Worm (Caenorhabditis elegans): ENCODE data around the gene smf-1.

The smf-1 gene

DNA sequence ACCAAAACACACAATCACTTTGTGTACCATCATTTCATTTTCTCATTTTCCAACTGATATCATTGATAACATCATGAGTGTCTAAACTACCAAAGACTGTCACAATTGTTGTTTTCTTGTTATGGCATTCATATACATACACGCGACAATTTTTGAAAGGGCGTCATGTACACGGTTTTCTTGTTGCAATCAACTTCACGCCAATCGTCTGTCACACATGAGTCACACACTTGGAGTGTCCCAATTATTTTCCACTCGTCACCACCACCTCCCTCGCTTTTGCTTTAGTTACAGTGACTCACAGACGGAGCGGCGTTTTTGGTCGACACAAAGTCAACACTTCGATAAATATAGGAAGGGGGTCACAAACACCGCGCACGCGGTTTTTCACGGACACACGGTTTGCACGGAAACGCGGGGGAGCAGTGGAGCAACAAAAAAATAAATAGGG lies 25.1 kb upstream of the smf-1 start (continued):
- TF ChIP-seq chd-7 (tag; optimal IDR thresholded peaks at IDR 0.05) (peak; percentile 56), ztf-26 (tag; optimal IDR thresholded peaks at IDR 0.05) (peak; percentile 7), pha-4 (tag; optimal IDR thresholded peaks at IDR 0.05) (peak; percentile 17), let-607 (tag; optimal IDR thresholded peaks at IDR 0.05) (peak; percentile 73 to 75), tbp1 (GFP tag; optimal IDR thresholded peaks at IDR 0.05) (peak; percentile 36), cebp-2 (GFP tag; IDR thresholded peaks at IDR 0.05) (no peak), bed-1 (GFP tag; IDR thresholded peaks at IDR 0.05) (no peak), ceh-40 (GFP tag; IDR thresholded peaks at IDR 0.05) (no peak), nhr-80 (tag; optimal IDR thresholded peaks at IDR 0.05) (peak; percentile 94), ceh-27 (GFP tag; optimal IDR thresholded peaks at IDR 0.05) (peak; percentile 26)

DNA sequence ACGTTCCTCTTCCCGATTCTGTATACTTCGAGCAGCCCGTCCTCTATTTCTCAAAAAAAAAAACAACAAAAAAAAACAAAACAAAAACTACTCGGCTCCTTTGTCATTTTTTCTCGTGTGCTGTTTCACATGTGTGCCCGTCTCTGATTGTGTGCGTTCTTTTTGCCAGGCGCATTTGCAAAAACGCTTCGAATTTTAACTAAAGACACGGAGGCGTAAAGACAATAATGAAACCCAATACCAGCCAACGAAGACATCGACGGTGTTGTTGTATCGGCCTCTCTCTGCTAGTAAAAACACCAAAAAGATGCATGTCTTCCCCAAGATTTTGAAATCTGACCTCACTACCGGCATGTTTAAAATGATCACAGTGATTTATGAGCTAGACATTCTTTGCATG lies 24.0 kb upstream of the smf-1 start:
- TF ChIP-seq ztf-22 (GFP tag; optimal IDR thresholded peaks at IDR 0.05) (no peak), ama-1 (optimal IDR thresholded peaks at IDR 0.05) (peak; percentile 55), ama-1 (GFP tag; optimal IDR thresholded peaks at IDR 0.05) (no peak)

DNA sequence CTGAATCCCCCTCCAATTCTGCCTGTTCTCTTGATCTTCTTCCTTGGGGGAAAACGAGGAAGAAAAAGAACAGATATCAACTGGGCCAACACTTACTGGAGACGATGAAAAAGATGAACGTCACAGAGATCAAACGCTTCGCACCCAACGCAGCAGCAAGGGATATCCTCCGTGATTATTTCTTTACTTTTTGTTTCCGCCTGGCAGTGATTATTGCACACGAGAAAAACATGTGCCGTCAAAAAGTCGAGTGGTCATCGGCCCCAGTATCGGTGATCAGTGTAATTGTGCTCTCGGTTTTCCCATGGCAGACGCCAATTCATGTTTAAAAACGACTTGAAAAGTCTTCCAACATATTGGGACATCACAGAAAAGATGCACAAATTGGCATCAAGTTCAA lies 22.6 kb upstream of the smf-1 start:
- TF ChIP-seq somi-1 (GFP tag; optimal IDR thresholded peaks at IDR 0.05) (peak; percentile 14), gei-17 (GFP tag; optimal IDR thresholded peaks at IDR 0.05) (no peak)

DNA sequence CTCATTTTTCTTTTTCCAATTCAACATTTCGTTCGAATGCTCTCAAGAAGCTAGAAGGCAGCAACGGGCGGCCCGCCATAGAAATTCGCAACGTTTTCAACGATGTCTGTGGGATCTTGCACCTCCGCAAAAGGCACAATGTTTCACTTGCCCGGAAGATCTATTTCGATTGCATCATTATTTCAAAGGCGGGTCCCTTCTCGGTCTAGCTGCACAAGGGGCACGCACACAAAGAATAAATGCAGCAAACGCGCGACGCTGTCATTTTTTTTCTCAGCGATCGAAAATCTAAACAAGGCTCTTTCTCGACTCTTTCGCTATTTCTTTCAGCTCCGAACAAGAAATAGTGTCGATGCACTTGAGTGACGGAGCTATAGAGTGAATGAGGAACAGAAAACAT lies 22.1 kb upstream of the smf-1 start:
- TF ChIP-seq tlf-1 (GFP tag; optimal IDR thresholded peaks at IDR 0.05): no peak
- TF ChIP-seq zfh-2 (GFP tag; conservative IDR thresholded peaks at IDR 0.05): 0 out of 2 replicates have a peak, but pooled peaks have one; percentile 26
- 0 out of 2 replicates have a peak, but pooled peaks have one; percentile 27 for TF ChIP-seq cebp-2 (GFP tag; IDR thresholded peaks at IDR 0.05)
- 0 out of 2 replicates have a peak, but pooled peaks have one; percentile 17 for TF ChIP-seq mcd-1 (GFP tag; IDR thresholded peaks at IDR 0.05)
- TF ChIP-seq pbrm-1 (GFP tag; IDR thresholded peaks at IDR 0.05): 0 out of 2 replicates have a peak, but pooled peaks have one; percentile 23
- TF ChIP-seq C17E4.6 (GFP tag; IDR thresholded peaks at IDR 0.05): no peak
- TF ChIP-seq ztf-22 (GFP tag; optimal IDR thresholded peaks at IDR 0.05): no peak

DNA sequence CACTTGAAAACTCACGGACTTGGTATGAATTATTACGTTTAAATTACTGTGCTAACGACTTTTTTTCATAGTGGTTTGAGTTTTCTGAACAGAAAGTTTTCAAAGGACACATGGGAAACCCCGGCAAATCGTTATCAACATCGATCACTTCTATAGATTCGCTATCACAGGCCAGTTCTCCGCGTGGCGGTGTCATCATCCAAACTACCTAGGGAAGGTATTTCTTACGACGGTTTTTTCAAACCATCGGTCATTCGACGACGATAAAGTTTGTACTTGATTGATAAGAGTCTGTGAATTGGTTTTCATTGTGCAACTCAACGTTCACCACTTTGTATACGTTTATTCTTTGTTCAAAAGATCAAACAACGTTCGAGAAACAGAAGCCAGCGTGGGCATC lies 21.7 kb upstream of the smf-1 start:
- no peak for TF ChIP-seq lsy-27 (tag; optimal IDR thresholded peaks at IDR 0.05; ENCODE audit: borderline replicate concordance, insufficient read depth)
- TF ChIP-seq lin-54 (GFP tag; optimal IDR thresholded peaks at IDR 0.05): no peak
- no peak for TF ChIP-seq ztf-26 (tag; optimal IDR thresholded peaks at IDR 0.05)
- peak in 1 of 2 experiments; percentile 30 for TF ChIP-seq let-607 (tag; optimal IDR thresholded peaks at IDR 0.05)
- TF ChIP-seq F10E7.11 (tag; optimal IDR thresholded peaks at IDR 0.05): no peak
- TF ChIP-seq madf-10 (tag; optimal IDR thresholded peaks at IDR 0.05): no peak
- no peak for TF ChIP-seq mel-28 (tag; optimal IDR thresholded peaks at IDR 0.05; ENCODE audit: borderline replicate concordance)
- no peak for TF ChIP-seq K12H6.12 (tag; optimal IDR thresholded peaks at IDR 0.05)
- no peak for TF ChIP-seq F55B11.4 (tag; optimal IDR thresholded peaks at IDR 0.05; ENCODE audit: borderline replicate concordance, insufficient read depth)
- TF ChIP-seq ama-1 (optimal IDR thresholded peaks at IDR 0.05): peak; percentile 12
- TF ChIP-seq ama-1 (GFP tag; optimal IDR thresholded peaks at IDR 0.05): no peak
- peak; percentile 42 for TF ChIP-seq dox-1 (GFP tag; IDR thresholded peaks at IDR 0.05)
- no peak for TF ChIP-seq madf-3 (GFP tag; IDR thresholded peaks at IDR 0.05)
- TF ChIP-seq somi-1 (GFP tag; optimal IDR thresholded peaks at IDR 0.05): no peak
- TF ChIP-seq ccch-3 (GFP tag; optimal IDR thresholded peaks at IDR 0.05): no peak
- TF ChIP-seq unc-62 (GFP tag; optimal IDR thresholded peaks at IDR 0.05): no peak
- TF ChIP-seq lin-26 (GFP tag; IDR thresholded peaks at IDR 0.05): no peak
- TF ChIP-seq chd-7 (tag; optimal IDR thresholded peaks at IDR 0.05): no peak
- no peak for TF ChIP-seq attf-6 (GFP tag; IDR thresholded peaks at IDR 0.05)
- no peak for TF ChIP-seq hlh-12 (tag; optimal IDR thresholded peaks at IDR 0.05)
- TF ChIP-seq zim-3 (tag; optimal IDR thresholded peaks at IDR 0.05): no peak
- TF ChIP-seq rec-8 (tag; optimal IDR thresholded peaks at IDR 0.05): no peak
- TF ChIP-seq let-526 (GFP tag; IDR thresholded peaks at IDR 0.05): no peak
- TF ChIP-seq lag-1 (GFP tag; IDR thresholded peaks at IDR 0.05): 0 out of 2 replicates have a peak, but pooled peaks have one; percentile 5
- no peak for TF ChIP-seq lin-40 (tag; optimal IDR thresholded peaks at IDR 0.05)
- peak; percentile 56 for TF ChIP-seq ZK185.1 (tag; optimal IDR thresholded peaks at IDR 0.05; ENCODE audit: poor library complexity, severe bottlenecking)
- no peak for TF ChIP-seq B0261.1 (tag; optimal IDR thresholded peaks at IDR 0.05)
